Worm (Caenorhabditis elegans) whole organism, L1 larva: ENCODE measurements around the gene T21B6.3.

Source experiments
- aha-1 ChIP-seq: fragments of 150-350 bp; optimal IDR thresholded peaks from 2 replicates; lab custom pipeline; 2014; ENCODE audit warnings: missing biosample characterization, missing genetic modification characterization
- aly-2 ChIP-seq: fragments of 150-350 bp; optimal IDR thresholded peaks from 2 replicates; lab custom pipeline; 2014; ENCODE audit warnings: missing biosample characterization, missing genetic modification characterization
- ceh-8 ChIP-seq: fragments of 200-800 bp; sonication (Bioruptor generic); optimal IDR thresholded peaks from 2 replicates; lab custom pipeline; 2018; ENCODE audit warnings: mild to moderate bottlenecking, missing genetic modification characterization, moderate library complexity, missing compliant biosample characterization
- fkh-8 ChIP-seq: sonication (generic microtip); optimal IDR thresholded peaks from 2 replicates; lab custom pipeline; 2016; ENCODE audit warnings: mild to moderate bottlenecking, missing genetic modification characterization, missing compliant biosample characterization
- lir-3 ChIP-seq: sonication (generic microtip); optimal IDR thresholded peaks from 2 replicates; lab custom pipeline; 2016; ENCODE audit warnings: mild to moderate bottlenecking, missing genetic modification characterization, moderate library complexity, missing compliant biosample characterization; ENCODE audit not compliant: poor library complexity
- lsy-2 ChIP-seq, 2 experiments: fragments of 150-350 bp; optimal IDR thresholded peaks; 2 replicates each; lab custom pipeline; 2014; ENCODE audit warnings: missing biosample characterization in 2 of 2, missing genetic modification characterization in 2 of 2
- mdl-1 ChIP-seq, 2 experiments: fragments of 150-350 bp; optimal IDR thresholded peaks; 2 replicates each; lab custom pipeline; 2014 to 2017; ENCODE audit warnings: missing biosample characterization in 2 of 2, missing genetic modification characterization in 2 of 2, inconsistent platforms in 1 of 2
- nhr-11 ChIP-seq: fragments of 150-350 bp; optimal IDR thresholded peaks from 2 replicates; lab custom pipeline; 2014; ENCODE audit warnings: missing biosample characterization, missing genetic modification characterization
- nhr-90 ChIP-seq: sonication (generic microtip); optimal IDR thresholded peaks from 2 replicates; lab custom pipeline; 2016; ENCODE audit warnings: mild to moderate bottlenecking, missing genetic modification characterization, missing compliant biosample characterization; ENCODE audit not compliant: poor library complexity
- pag-3 ChIP-seq: sonication (generic microtip); optimal IDR thresholded peaks from 2 replicates; lab custom pipeline; 2017; ENCODE audit warnings: missing genetic modification characterization, mild to moderate bottlenecking, missing compliant biosample characterization, antibody characterized with exemption, borderline replicate concordance; ENCODE audit not compliant: insufficient read depth
- skn-1 ChIP-seq: fragments of 150-350 bp; optimal IDR thresholded peaks from 2 replicates; lab custom pipeline; 2014; ENCODE audit warnings: missing biosample characterization, missing genetic modification characterization
- unc-62 ChIP-seq: fragments of 150-350 bp; optimal IDR thresholded peaks from 2 replicates; lab custom pipeline; 2014; ENCODE audit warnings: missing biosample characterization, missing genetic modification reagents, missing genetic modification characterization

DNA sequence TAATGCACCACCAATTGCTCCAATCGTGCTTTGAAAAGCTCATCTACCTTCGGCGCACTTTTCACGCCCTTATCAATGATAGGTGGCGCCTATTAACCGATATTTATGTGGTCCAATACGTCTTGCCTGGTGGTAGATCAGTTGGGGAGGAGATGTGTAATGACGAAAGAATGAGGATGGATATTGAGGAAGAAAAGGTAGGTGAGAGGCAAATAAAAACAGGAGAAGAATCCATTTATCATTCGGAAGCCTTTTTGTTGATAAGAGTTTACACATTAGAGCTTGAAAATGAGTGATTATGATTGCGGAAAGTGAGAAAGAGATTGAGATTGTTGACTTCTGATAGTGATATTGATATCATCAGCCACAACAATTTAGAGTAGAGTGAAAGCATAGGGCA lies 41.3 kb downstream of the T21B6.3 start:
- TF ChIP-seq pag-3 (tag; lab: Kevin White, UChicago) = no peak
- no peak for TF ChIP-seq lir-3
- no peak for TF ChIP-seq lsy-2 (tag; optimal IDR thresholded peaks at IDR 0.05; lab: Kevin White, UChicago)
- no peak for TF ChIP-seq fkh-8 (tag; lab: Kevin White, UChicago)
- TF ChIP-seq unc-62 = no peak
- TF ChIP-seq nhr-90 (tag; lab: Kevin White, UChicago) = no peak
- no peak for TF ChIP-seq skn-1
- no peak for TF ChIP-seq ceh-8
- no peak for TF ChIP-seq mdl-1 (tag; optimal IDR thresholded peaks at IDR 0.05; lab: Kevin White, UChicago)
- no peak for TF ChIP-seq aly-2 (tag; lab: Kevin White, UChicago)
- TF ChIP-seq nhr-11 (tag; lab: Kevin White, UChicago) = no peak
- no peak for TF ChIP-seq aha-1 (tag; lab: Kevin White, UChicago)
